Fruit fly (Drosophila melanogaster): ENCODE results near the gene Drsl6.

Drsl6 gene

dm6 chr3L:3348956-3349824, 13.0 kb upstream of the Drsl6 start (continued):
- TF ChIP-seq CG10543 (GFP tag; optimal IDR thresholded peaks at IDR 0.05) (peak; percentile 48), Atf6 (GFP tag; IDR thresholded peaks at IDR 0.05) (peak; percentile 36; the same call in 1 of the 2 replicates), kay (GFP tag; optimal IDR thresholded peaks at IDR 0.05) (no peak), sd (tag; optimal IDR thresholded peaks at IDR 0.05) (peak; percentile 96), Xrp1 (GFP tag; IDR thresholded peaks at IDR 0.05) (0 out of 2 replicates have a peak, but pooled peaks have one; percentile 13)

- TF ChIP-seq CG12769 (tag; optimal IDR thresholded peaks at IDR 0.05): peak; percentile 43
- TF ChIP-seq CG30403 (GFP tag; optimal IDR thresholded peaks at IDR 0.05): no peak
- TF ChIP-seq bsh (GFP tag; optimal IDR thresholded peaks at IDR 0.05): no peak
- no peak for TF ChIP-seq CG18619 (GFP tag; optimal IDR thresholded peaks at IDR 0.05)
- no peak for TF ChIP-seq PHDP (tag; optimal IDR thresholded peaks at IDR 0.05)
- no peak for TF ChIP-seq CG15479 (GFP tag; optimal IDR thresholded peaks at IDR 0.05)
- no peak for TF ChIP-seq grn (GFP tag; optimal IDR thresholded peaks at IDR 0.05)
- no peak for TF ChIP-seq Deaf1 (tag; optimal IDR thresholded peaks at IDR 0.05)
- TF ChIP-seq Med (GFP tag): peak; percentile 50
- TF ChIP-seq CG13296 (GFP tag; optimal IDR thresholded peaks at IDR 0.05): no peak
- no peak for TF ChIP-seq CG6272 (GFP tag; IDR thresholded peaks at IDR 0.05)
- no peak for TF ChIP-seq danr (GFP tag; IDR thresholded peaks at IDR 0.05)
- peak; percentile 33 for TF ChIP-seq oc (tag; optimal IDR thresholded peaks at IDR 0.05)
- TF ChIP-seq CG3281 (GFP tag; optimal IDR thresholded peaks at IDR 0.05): peak; percentile 13
- no peak for TF ChIP-seq CG32767 (GFP tag; IDR thresholded peaks at IDR 0.05)
- TF ChIP-seq Oli (tag; optimal IDR thresholded peaks at IDR 0.05): no peak
- TF ChIP-seq CG6689 (GFP tag; IDR thresholded peaks at IDR 0.05): no peak
- TF ChIP-seq CG34376 (GFP tag; optimal IDR thresholded peaks at IDR 0.05): peak; percentile 21
- TF ChIP-seq Poxn (GFP tag; IDR thresholded peaks at IDR 0.05): no peak
- no peak for TF ChIP-seq CG32772 (GFP tag; IDR thresholded peaks at IDR 0.05)
- no peak for TF ChIP-seq CG4854 (GFP tag; optimal IDR thresholded peaks at IDR 0.05)
- no peak for TF ChIP-seq NC2β (GFP tag; optimal IDR thresholded peaks at IDR 0.05)
- TF ChIP-seq cwo (GFP tag; optimal IDR thresholded peaks at IDR 0.05): peak; percentile 59
- no peak for TF ChIP-seq dati (GFP tag; IDR thresholded peaks at IDR 0.05)
- TF ChIP-seq CG32532 (GFP tag; IDR thresholded peaks at IDR 0.05): no peak
- no peak for TF ChIP-seq gfzf (GFP tag; optimal IDR thresholded peaks at IDR 0.05)
- TF ChIP-seq Max (GFP tag; optimal IDR thresholded peaks at IDR 0.05): no peak
- no peak for TF ChIP-seq twi (tag; optimal IDR thresholded peaks at IDR 0.05)
- no peak for TF ChIP-seq Hr51 (GFP tag; optimal IDR thresholded peaks at IDR 0.05)
- peak; percentile 17 for TF ChIP-seq CG13894 (tag; optimal IDR thresholded peaks at IDR 0.05)
- 0 out of 2 replicates have a peak, but pooled peaks have one; percentile 12 for TF ChIP-seq Atf6 (GFP tag; IDR thresholded peaks at IDR 0.05)
- no peak for TF ChIP-seq NfI (GFP tag; optimal IDR thresholded peaks at IDR 0.05)
- TF ChIP-seq lab (GFP tag; optimal IDR thresholded peaks at IDR 0.05): peak; percentile 53
- no peak for TF ChIP-seq nmo (GFP tag; optimal IDR thresholded peaks at IDR 0.05)
- no peak for TF ChIP-seq E2f2 (GFP tag; IDR thresholded peaks at IDR 0.05)
- no peak for TF ChIP-seq jumu (GFP tag; optimal IDR thresholded peaks at IDR 0.05)
- TF ChIP-seq CG17385 (GFP tag; optimal IDR thresholded peaks at IDR 0.05): no peak
- no peak for TF ChIP-seq repo (GFP tag; optimal IDR thresholded peaks at IDR 0.05)
Measured at dm6 chr3L:3346294-3346693, 10.1 kb upstream of the Drsl6 start.

Measured in whole organism, embryonic.